Worm (Caenorhabditis elegans) whole organism, young adult: Measurements from ENCODE around the gene best-14.

Source experiments
- B0035.1 ChIP-seq: sonication (generic microtip); optimal IDR thresholded peaks from 2 replicates; lab custom pipeline; 2016; ENCODE audit warnings: missing genetic modification characterization, mild to moderate bottlenecking, missing compliant biosample characterization, missing genotype, missing genetic modification reagents
- F10E7.11 ChIP-seq: sonication (generic microtip); optimal IDR thresholded peaks from 2 replicates; lab custom pipeline; 2017; ENCODE audit warnings: mild to moderate bottlenecking, missing genetic modification characterization, moderate library complexity, missing compliant biosample characterization
- F23B12.7 ChIP-seq: sonication (generic microtip); optimal IDR thresholded peaks from 2 replicates; lab custom pipeline; 2017; ENCODE audit warnings: missing genetic modification characterization, mild to moderate bottlenecking, missing compliant biosample characterization, antibody characterized with exemption, moderate library complexity; ENCODE audit not compliant: insufficient read depth
- F33H1.4 ChIP-seq: fragments of 200-800 bp; sonication (Bioruptor generic); IDR thresholded peaks from 2 replicates; pipeline ENCODE4 v1.3.6; 2022; ENCODE audit warnings: missing genetic modification reagents, missing genetic modification characterization, missing compliant biosample characterization
- F49E8.2 ChIP-seq: sonication (generic microtip); optimal IDR thresholded peaks from 3 replicates; lab custom pipeline; 2017; ENCODE audit warnings: missing genetic modification characterization, mild to moderate bottlenecking, missing compliant biosample characterization, antibody characterized with exemption, moderate library complexity; ENCODE audit not compliant: insufficient read depth
- F52B5.7 ChIP-seq: sonication (generic microtip); optimal IDR thresholded peaks from 2 replicates; lab custom pipeline; 2016; ENCODE audit warnings: mild to moderate bottlenecking, missing genetic modification characterization, missing compliant biosample characterization
- K11D2.4 ChIP-seq: fragments of 200-800 bp; sonication (Bioruptor generic); IDR thresholded peaks from 2 replicates; pipeline ENCODE4 v1.3.6; 2022; ENCODE audit warnings: missing genetic modification reagents, missing genetic modification characterization, missing compliant biosample characterization
- K12H6.12 ChIP-seq: fragments of 200-800 bp; sonication (Bioruptor generic); optimal IDR thresholded peaks from 2 replicates; lab custom pipeline; 2018; ENCODE audit warnings: mild to moderate bottlenecking, missing genetic modification characterization, missing compliant biosample characterization
- Y53G8AR.9 ChIP-seq: fragments of 200-800 bp; sonication (Bioruptor generic); conservative IDR thresholded peaks from 2 replicates; pipeline ENCODE4 v1.3.6; 2022; ENCODE audit warnings: missing genetic modification reagents, missing genetic modification characterization, missing compliant biosample characterization
- ZK185.1 ChIP-seq: sonication (generic microtip); optimal IDR thresholded peaks from 2 replicates; lab custom pipeline; 2016; ENCODE audit warnings: mild to moderate bottlenecking, missing genetic modification characterization, missing compliant biosample characterization; ENCODE audit not compliant: poor library complexity, severe bottlenecking
- cebp-1 ChIP-seq, 2 experiments: fragments of 200-800 bp in 1 of 2; sonication (Bioruptor generic) in 1 of 2; sonication (generic microtip) in 1 of 2; IDR thresholded peaks in 1 of 2; optimal IDR thresholded peaks in 1 of 2; 2 replicates each; pipeline versions ENCODE4 v1.3.6 to Lab custom; 2017 to 2022; ENCODE audit warnings: missing compliant biosample characterization in 2 of 2, missing genetic modification characterization in 2 of 2, mild to moderate bottlenecking in 1 of 2, missing genetic modification reagents in 1 of 2, moderate library complexity in 1 of 2
- ceh-27 ChIP-seq: fragments of 200-800 bp; sonication (Bioruptor generic); optimal IDR thresholded peaks from 2 replicates; lab custom pipeline; 2018; ENCODE audit warnings: mild to moderate bottlenecking, missing genetic modification characterization, moderate library complexity, missing compliant biosample characterization
- ceh-40 ChIP-seq: fragments of 200-800 bp; sonication (Bioruptor generic); IDR thresholded peaks from 2 replicates; pipeline ENCODE4 v1.3.6; 2022; ENCODE audit warnings: missing genetic modification characterization, missing compliant biosample characterization
- dox-1 ChIP-seq: fragments of 200-800 bp; sonication (Bioruptor generic); IDR thresholded peaks from 2 replicates; pipeline ENCODE4 v1.3.6; 2022; ENCODE audit warnings: missing genetic modification reagents, missing genetic modification characterization, missing compliant biosample characterization
- dpl-1 ChIP-seq: fragments of 150-350 bp; optimal IDR thresholded peaks from 2 replicates; lab custom pipeline; 2014; ENCODE audit warnings: missing biosample characterization, missing genetic modification reagents, missing genetic modification characterization
- efl-1 ChIP-seq: fragments of 150-350 bp; optimal IDR thresholded peaks from 2 replicates; lab custom pipeline; 2014; ENCODE audit warnings: missing biosample characterization, missing genetic modification reagents, missing genetic modification characterization
- ekl-4 ChIP-seq: fragments of 200-800 bp; sonication (Bioruptor generic); IDR thresholded peaks from 2 replicates; pipeline ENCODE4 v1.3.6; 2022; ENCODE audit warnings: missing genetic modification reagents, missing genetic modification characterization, missing compliant biosample characterization
- ets-4 ChIP-seq: fragments of 200-800 bp; sonication (Bioruptor generic); optimal IDR thresholded peaks from 2 replicates; lab custom pipeline; 2018; ENCODE audit warnings: mild to moderate bottlenecking, missing genetic modification characterization, missing compliant biosample characterization
- hsf-1 ChIP-seq: fragments of 200-800 bp; sonication (Bioruptor generic); IDR thresholded peaks from 2 replicates; pipeline ENCODE4 v1.3.6; 2022; ENCODE audit warnings: missing genetic modification reagents, missing genetic modification characterization, missing compliant biosample characterization
- lag-1 ChIP-seq: fragments of 200-800 bp; sonication (Bioruptor generic); IDR thresholded peaks from 2 replicates; pipeline ENCODE4 v1.3.6; 2022; ENCODE audit warnings: missing genetic modification reagents, missing genetic modification characterization, missing compliant biosample characterization
- let-526 ChIP-seq: fragments of 200-800 bp; sonication (Bioruptor generic); IDR thresholded peaks from 2 replicates; pipeline ENCODE4 v1.3.6; 2022; ENCODE audit warnings: missing genetic modification reagents, missing genetic modification characterization, missing compliant biosample characterization
- lin-35 ChIP-seq, 3 experiments: fragments of 150-350 bp in 2 of 3; sonication (generic microtip) in 1 of 3; optimal IDR thresholded peaks; 2 replicates each; lab custom pipeline; 2014 to 2018; ENCODE audit warnings: missing biosample characterization in 3 of 3, missing genetic modification characterization in 3 of 3, missing genetic modification reagents in 3 of 3
- lin-54 ChIP-seq: fragments of 200-800 bp; sonication (Bioruptor generic); optimal IDR thresholded peaks from 2 replicates; lab custom pipeline; 2018; ENCODE audit warnings: mild to moderate bottlenecking, missing genetic modification characterization, missing compliant biosample characterization
- lsl-1 ChIP-seq: fragments of 200-800 bp; sonication (Bioruptor generic); optimal IDR thresholded peaks from 2 replicates; lab custom pipeline; 2018; ENCODE audit warnings: mild to moderate bottlenecking, missing genetic modification characterization, moderate library complexity, missing compliant biosample characterization
- lsy-27 ChIP-seq: sonication (generic microtip); optimal IDR thresholded peaks from 2 replicates; lab custom pipeline; 2017; ENCODE audit warnings: missing genetic modification characterization, mild to moderate bottlenecking, missing compliant biosample characterization, antibody characterized with exemption, missing genotype, borderline replicate concordance; ENCODE audit not compliant: insufficient read depth
- madf-6 ChIP-seq: fragments of 200-800 bp; sonication (Bioruptor generic); IDR thresholded peaks from 2 replicates; pipeline ENCODE4 v1.3.6; 2022; ENCODE audit warnings: missing genetic modification reagents, missing genetic modification characterization, missing compliant biosample characterization
- madf-8 ChIP-seq: fragments of 200-800 bp; sonication (Bioruptor generic); conservative IDR thresholded peaks from 2 replicates; pipeline ENCODE4 v1.3.6; 2022; ENCODE audit warnings: missing genetic modification reagents, missing genetic modification characterization, missing compliant biosample characterization
- nfyb-1 ChIP-seq: fragments of 200-800 bp; sonication (Bioruptor generic); IDR thresholded peaks from 2 replicates; pipeline ENCODE4 v1.3.6; 2022; ENCODE audit warnings: missing genetic modification reagents, missing genetic modification characterization, missing compliant biosample characterization
- nhr-120 ChIP-seq: fragments of 200-800 bp; sonication (Bioruptor generic); IDR thresholded peaks from 2 replicates; pipeline ENCODE4 v1.3.6; 2022; ENCODE audit warnings: missing genetic modification characterization, missing compliant biosample characterization
- nhr-80 ChIP-seq: sonication (generic microtip); optimal IDR thresholded peaks from 2 replicates; lab custom pipeline; 2016; ENCODE audit warnings: missing genetic modification characterization, missing compliant biosample characterization
- nhr-90 ChIP-seq: sonication (generic microtip); optimal IDR thresholded peaks from 2 replicates; lab custom pipeline; 2016; ENCODE audit warnings: missing genotype, mild to moderate bottlenecking, missing genetic modification characterization, missing compliant biosample characterization
- pbrm-1 ChIP-seq: fragments of 200-800 bp; sonication (Bioruptor generic); IDR thresholded peaks from 2 replicates; pipeline ENCODE4 v1.3.6; 2022; ENCODE audit warnings: missing genetic modification reagents, missing genetic modification characterization, missing compliant biosample characterization
- rcor-1 ChIP-seq: fragments of 200-800 bp; sonication (Bioruptor generic); IDR thresholded peaks from 2 replicates; pipeline ENCODE4 v1.3.6; 2022; ENCODE audit warnings: missing genetic modification reagents, missing genetic modification characterization, missing compliant biosample characterization
- rpc-1 ChIP-seq, 2 experiments: fragments of 150-350 bp in 1 of 2; sonication (generic microtip) in 1 of 2; optimal IDR thresholded peaks; 2 replicates each; lab custom pipeline; 2014 to 2018; ENCODE audit warnings: missing biosample characterization in 1 of 2, missing genetic modification characterization in 1 of 2, missing genetic modification reagents in 1 of 2, missing genotype in 1 of 2
- sdz-38 ChIP-seq: sonication (generic microtip); optimal IDR thresholded peaks from 2 replicates; lab custom pipeline; 2016; ENCODE audit warnings: missing genotype, missing genetic modification characterization, missing compliant biosample characterization
- sea-2 ChIP-seq: fragments of 200-800 bp; sonication (Bioruptor generic); IDR thresholded peaks from 2 replicates; pipeline ENCODE4 v1.3.6; 2022; ENCODE audit warnings: missing genetic modification characterization, missing compliant biosample characterization
- snpc-1.3 ChIP-seq: sonication (generic microtip); optimal IDR thresholded peaks from 2 replicates; lab custom pipeline; 2017; ENCODE audit warnings: missing genetic modification characterization, mild to moderate bottlenecking, missing compliant biosample characterization, antibody characterized with exemption, moderate library complexity, missing genotype, missing genetic modification reagents; ENCODE audit not compliant: insufficient read depth
- snpc-4 ChIP-seq, 5 experiments: fragments of 150-350 bp in 1 of 5; sonication (generic microtip) in 4 of 5; optimal IDR thresholded peaks; 2 replicates each; lab custom pipeline; 2014 to 2018; ENCODE audit warnings: missing genetic modification characterization in 5 of 5, missing biosample characterization in 3 of 5, antibody characterized with exemption in 2 of 5, mild to moderate bottlenecking in 2 of 5, missing compliant biosample characterization in 2 of 5, missing genotype in 2 of 5, moderate library complexity in 2 of 5, missing genetic modification reagents in 1 of 5
- tbp1 ChIP-seq: fragments of 200-800 bp; sonication (Bioruptor generic); optimal IDR thresholded peaks from 2 replicates; lab custom pipeline; 2018; ENCODE audit warnings: mild to moderate bottlenecking, missing genetic modification characterization, missing compliant biosample characterization
- tlf-1 ChIP-seq: fragments of 200-800 bp; sonication (Bioruptor generic); optimal IDR thresholded peaks from 2 replicates; lab custom pipeline; 2018; ENCODE audit warnings: mild to moderate bottlenecking, missing genetic modification characterization, missing compliant biosample characterization
- unc-62 ChIP-seq: fragments of 150-350 bp; optimal IDR thresholded peaks from 2 replicates; lab custom pipeline; 2014; ENCODE audit warnings: missing biosample characterization, missing genetic modification reagents, missing genetic modification characterization
- zfh-2 ChIP-seq: fragments of 200-800 bp; sonication (Bioruptor generic); conservative IDR thresholded peaks from 2 replicates; pipeline ENCODE4 v1.3.6; 2022; ENCODE audit warnings: missing genetic modification reagents, missing genetic modification characterization, missing compliant biosample characterization
- ztf-22 ChIP-seq: fragments of 200-800 bp; sonication (Bioruptor generic); optimal IDR thresholded peaks from 2 replicates; lab custom pipeline; 2018; ENCODE audit warnings: mild to moderate bottlenecking, missing genetic modification characterization, moderate library complexity, missing compliant biosample characterization
- ztf-26 ChIP-seq: sonication (generic microtip); optimal IDR thresholded peaks from 2 replicates; lab custom pipeline; 2017; ENCODE audit warnings: missing genetic modification characterization, missing compliant biosample characterization
- ztf-6 ChIP-seq: fragments of 200-800 bp; sonication (Bioruptor generic); IDR thresholded peaks from 2 replicates; pipeline ENCODE4 v1.3.6; 2022; ENCODE audit warnings: missing genetic modification reagents, missing genetic modification characterization, missing compliant biosample characterization

best-14 gene

DNA sequence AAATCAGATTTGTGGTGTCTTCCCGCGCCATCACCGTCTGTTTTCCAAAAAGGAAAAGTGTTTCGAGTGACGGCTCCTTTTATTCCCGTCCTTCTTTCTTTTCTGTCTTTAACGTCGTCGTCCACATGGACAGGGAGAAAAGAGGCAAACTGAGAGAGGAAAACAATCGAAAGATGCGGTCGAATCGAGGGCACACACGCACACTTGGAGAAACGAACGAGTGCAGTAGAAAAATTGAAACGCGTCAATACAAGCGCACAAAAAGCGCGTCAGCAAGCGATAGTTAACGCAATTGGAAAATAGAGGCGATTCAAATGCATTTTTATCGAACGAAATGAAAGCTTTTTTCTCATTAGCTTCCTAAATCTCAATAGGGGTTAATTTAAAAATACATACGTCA lies 21.0 kb upstream of the best-14 start (continued):
- TF ChIP-seq ztf-6 (GFP tag; lab: Robert Waterston, UW) (0 out of 2 replicates have a peak, but pooled peaks have one; percentile 45), B0035.1 (tag; lab: Kevin White, UChicago) (no peak), F52B5.7 (tag; lab: Kevin White, UChicago) (no peak), snpc-1.3 (no peak), madf-6 (0 out of 2 replicates have a peak, but pooled peaks have one; percentile 52), pbrm-1 (GFP tag; lab: Robert Waterston, UW) (peak; percentile 88), K12H6.12 (peak; percentile 92), rcor-1 (peak; percentile 50; the same call in 1 of the 2 replicates), lsy-27 (tag; lab: Kevin White, UChicago) (no peak), nhr-90 (tag; lab: Kevin White, UChicago) (no peak), ceh-27 (GFP tag; lab: Kevin White, UChicago) (peak; percentile 88), sea-2 (GFP tag; lab: Robert Waterston, UW) (no peak), snpc-4 (GFP tag; optimal IDR thresholded peaks at IDR 0.05; lab: Kevin White, UChicago) (no peak), snpc-4 (tag; optimal IDR thresholded peaks at IDR 0.05; lab: Kevin White, UChicago) (peak in 2 of 4 experiments; percentile 63 to 77), tlf-1 (GFP tag; lab: Kevin White, UChicago) (peak; percentile 55), lsl-1 (GFP tag; lab: Kevin White, UChicago) (peak; percentile 30), F49E8.2 (tag; lab: Kevin White, UChicago) (no peak), lin-54 (peak; percentile 94), ztf-22 (peak; percentile 3), dox-1 (GFP tag; lab: Robert Waterston, UW) (peak; percentile 86), lag-1 (GFP tag; lab: Robert Waterston, UW) (no peak), ets-4 (GFP tag; lab: Kevin White, UChicago) (no peak), Y53G8AR.9 (GFP tag; lab: Robert Waterston, UW) (peak; percentile 81), lin-35 (GFP tag; optimal IDR thresholded peaks at IDR 0.05; lab: Kevin White, UChicago) (peak in 2 of 3 experiments; percentile 54 to 93), zfh-2 (peak; percentile 90), nhr-120 (GFP tag; lab: Robert Waterston, UW) (no peak), unc-62 (GFP tag; lab: Kevin White, UChicago) (no peak), ceh-40 (GFP tag; lab: Robert Waterston, UW) (no peak), ekl-4 (peak; percentile 79), sdz-38 (tag; lab: Kevin White, UChicago) (no peak), rpc-1 (optimal IDR thresholded peaks at IDR 0.05; lab: Kevin White, UChicago) (no peak), rpc-1 (tag; optimal IDR thresholded peaks at IDR 0.05; lab: Kevin White, UChicago) (no peak), nhr-80 (tag; lab: Kevin White, UChicago) (peak; percentile 75), tbp1 (GFP tag; lab: Kevin White, UChicago) (peak; percentile 54), ZK185.1 (tag; lab: Kevin White, UChicago) (peak; percentile 88), nfyb-1 (GFP tag; lab: Robert Waterston, UW) (peak; percentile 82), F10E7.11 (tag; lab: Kevin White, UChicago) (no peak), madf-8 (0 out of 2 replicates have a peak, but pooled peaks have one; percentile 6), cebp-1 (GFP tag; IDR thresholded peaks at IDR 0.05; lab: Robert Waterston, UW) (0 out of 2 replicates have a peak, but pooled peaks have one; percentile 46), cebp-1 (tag; optimal IDR thresholded peaks at IDR 0.05; lab: Kevin White, UChicago) (peak; percentile 90), ztf-26 (tag; lab: Kevin White, UChicago) (peak; percentile 49), F33H1.4 (GFP tag; lab: Robert Waterston, UW) (0 out of 2 replicates have a peak, but pooled peaks have one; percentile 40), K11D2.4 (GFP tag; lab: Robert Waterston, UW) (peak; percentile 71), let-526 (GFP tag; lab: Robert Waterston, UW) (0 out of 2 replicates have a peak, but pooled peaks have one; percentile 65), dpl-1 (GFP tag; lab: Kevin White, UChicago) (peak; percentile 69), F23B12.7 (tag; lab: Kevin White, UChicago) (peak; percentile 51), hsf-1 (GFP tag; lab: Robert Waterston, UW) (peak; percentile 56; the same call in 1 of the 2 replicates), efl-1 (GFP tag; lab: Kevin White, UChicago) (peak; percentile 63)
